Fruit fly (Drosophila melanogaster) whole organism, embryonic: Measurements from ENCODE around the gene CG8677.

ENCODE experiments used
- Bdp1 ChIP-seq: fragments of 200-800 bp; sonication (Bioruptor generic); optimal IDR thresholded peaks from 3 replicates; lab custom pipeline; 2016; ENCODE audit warnings: missing biosample characterization, missing genetic modification characterization
- CG10431 ChIP-seq: fragments of 200-800 bp; sonication (Bioruptor generic); optimal IDR thresholded peaks from 3 replicates; lab custom pipeline; 2018; ENCODE audit warnings: missing biosample characterization, mild to moderate bottlenecking, missing genetic modification characterization
- CG10979 ChIP-seq: fragments of 200-800 bp; sonication (Bioruptor generic); optimal IDR thresholded peaks from 2 replicates; lab custom pipeline; 2018; ENCODE audit warnings: missing biosample characterization, mild to moderate bottlenecking, missing genetic modification characterization, moderate library complexity
- CG11504 ChIP-seq: fragments of 200-800 bp; sonication (Bioruptor generic); optimal IDR thresholded peaks from 3 replicates; lab custom pipeline; 2019; ENCODE audit warnings: missing biosample characterization, mild to moderate bottlenecking, missing genetic modification characterization, moderate library complexity
- CG13894 ChIP-seq: fragments of 200-800 bp; sonication (Bioruptor generic); optimal IDR thresholded peaks from 3 replicates; lab custom pipeline; 2018; ENCODE audit warnings: missing biosample characterization, mild to moderate bottlenecking, missing genetic modification characterization, moderate library complexity
- CG14050 ChIP-seq: fragments of 200-800 bp; sonication (Bioruptor generic); IDR thresholded peaks from 3 replicates; pipeline ENCODE4 v1.3.6; 2022; ENCODE audit warnings: missing biosample characterization, missing genetic modification characterization
- CG15269 ChIP-seq: fragments of 200-800 bp; sonication (Bioruptor generic); optimal IDR thresholded peaks from 2 replicates; lab custom pipeline; 2018; ENCODE audit warnings: missing biosample characterization, mild to moderate bottlenecking, missing genetic modification characterization, moderate library complexity
- CG15514 ChIP-seq: fragments of 200-800 bp; sonication (Bioruptor generic); optimal IDR thresholded peaks from 3 replicates; lab custom pipeline; 2017; ENCODE audit warnings: missing biosample characterization, missing genetic modification characterization, mild to moderate bottlenecking, moderate library complexity, missing genetic modification reagents
- CG17568 ChIP-seq: fragments of 200-800 bp; sonication (Bioruptor generic); optimal IDR thresholded peaks from 2 replicates; lab custom pipeline; 2018; ENCODE audit warnings: missing biosample characterization, mild to moderate bottlenecking, missing genetic modification characterization, moderate library complexity
- CG17829 ChIP-seq: fragments of 200-800 bp; optimal IDR thresholded peaks from 2 replicates; lab custom pipeline; 2019; ENCODE audit warnings: missing biosample characterization, mild to moderate bottlenecking, missing genetic modification characterization, moderate library complexity
- CG2712 ChIP-seq: fragments of 200-800 bp; optimal IDR thresholded peaks from 3 replicates; lab custom pipeline; 2019; ENCODE audit warnings: missing biosample characterization, mild to moderate bottlenecking, missing genetic modification characterization, moderate library complexity
- CG32767 ChIP-seq: fragments of 200-800 bp; sonication (Bioruptor generic); IDR thresholded peaks from 2 replicates; pipeline ENCODE4 v1.3.6; 2022; ENCODE audit warnings: missing biosample characterization, missing genetic modification characterization
- CG34224 ChIP-seq: fragments of 200-800 bp; sonication (Bioruptor generic); IDR thresholded peaks from 3 replicates; pipeline ENCODE4 v1.3.6; 2022; ENCODE audit warnings: missing biosample characterization, missing genetic modification characterization; ENCODE audit not compliant: partially characterized antibody
- CG43689 ChIP-seq: fragments of 200-800 bp; sonication (Bioruptor generic); IDR thresholded peaks from 2 replicates; pipeline ENCODE4 v1.3.6; 2022; ENCODE audit warnings: missing biosample characterization, missing genetic modification characterization
- CG4424 ChIP-seq: fragments of 200-800 bp; sonication (Bioruptor generic); optimal IDR thresholded peaks from 3 replicates; lab custom pipeline; 2016; ENCODE audit warnings: missing biosample characterization, missing genetic modification characterization
- CG6175 ChIP-seq: fragments of 200-800 bp; sonication (Bioruptor generic); IDR thresholded peaks from 3 replicates; pipeline ENCODE4 v1.3.6; 2022; ENCODE audit warnings: missing biosample characterization, missing genetic modification characterization
- CG6765 ChIP-seq: fragments of 200-800 bp; sonication (Bioruptor generic); optimal IDR thresholded peaks from 3 replicates; lab custom pipeline; 2017; ENCODE audit warnings: missing biosample characterization, mild to moderate bottlenecking, missing genetic modification characterization
- CG7839 ChIP-seq: fragments of 200-800 bp; sonication (Bioruptor generic); optimal IDR thresholded peaks from 3 replicates; lab custom pipeline; 2018; ENCODE audit warnings: missing biosample characterization, mild to moderate bottlenecking, missing genetic modification characterization, moderate library complexity
- CG8281 ChIP-seq: fragments of 200-800 bp; sonication (Bioruptor generic); optimal IDR thresholded peaks from 2 replicates; lab custom pipeline; 2018; ENCODE audit warnings: missing biosample characterization, mild to moderate bottlenecking, missing genetic modification characterization, moderate library complexity
- Chrac-16 ChIP-seq: fragments of 200-800 bp; sonication (Bioruptor generic); optimal IDR thresholded peaks from 3 replicates; lab custom pipeline; 2016; ENCODE audit warnings: missing biosample characterization, missing genetic modification characterization
- Dp ChIP-seq: fragments of 200-800 bp; sonication (Bioruptor generic); optimal IDR thresholded peaks from 2 replicates; lab custom pipeline; 2018; ENCODE audit warnings: missing biosample characterization, mild to moderate bottlenecking, missing genetic modification characterization, moderate library complexity
- E2f1 ChIP-seq: fragments of 200-800 bp; sonication (Bioruptor generic); IDR thresholded peaks from 2 replicates; pipeline ENCODE4 v1.3.6; 2022; ENCODE audit warnings: missing biosample characterization, missing genetic modification characterization
- E2f2 ChIP-seq: fragments of 200-800 bp; sonication (Bioruptor generic); IDR thresholded peaks from 2 replicates; pipeline ENCODE4 v1.3.6; 2022; ENCODE audit warnings: missing biosample characterization, missing genetic modification characterization
- Fer3 ChIP-seq: fragments of 200-800 bp; sonication (Bioruptor generic); optimal IDR thresholded peaks from 2 replicates; lab custom pipeline; 2018; ENCODE audit warnings: missing biosample characterization, mild to moderate bottlenecking, missing genetic modification characterization, moderate library complexity
- Hey ChIP-seq: fragments of 200-800 bp; sonication (Bioruptor generic); optimal IDR thresholded peaks from 3 replicates; lab custom pipeline; 2018; ENCODE audit warnings: missing biosample characterization, mild to moderate bottlenecking, missing genetic modification characterization
- Hmr ChIP-seq: fragments of 200-800 bp; sonication (Bioruptor generic); optimal IDR thresholded peaks from 3 replicates; lab custom pipeline; 2017; ENCODE audit warnings: mild to moderate bottlenecking, missing biosample characterization, missing genetic modification reagents, missing genetic modification characterization
- Hr3 ChIP-seq: fragments of 200-800 bp; sonication (Bioruptor generic); optimal IDR thresholded peaks from 3 replicates; lab custom pipeline; 2016; ENCODE audit warnings: missing biosample characterization, missing genetic modification characterization
- Hr39 ChIP-seq: fragments of >200 bp; optimal IDR thresholded peaks from 2 replicates; lab custom pipeline; 2017
- Hr51 ChIP-seq, 2 experiments: fragments of 200-800 bp; sonication (Bioruptor generic); optimal IDR thresholded peaks; 2 replicates in 1 of 2; 3 replicates in 1 of 2; lab custom pipeline; 2016 to 2018; ENCODE audit warnings: missing biosample characterization in 2 of 2, missing genetic modification characterization in 2 of 2, mild to moderate bottlenecking in 1 of 2, moderate library complexity in 1 of 2
- Lpt ChIP-seq: fragments of >200 bp; optimal IDR thresholded peaks from 2 replicates; lab custom pipeline; 2018; ENCODE audit warnings: missing biosample characterization, missing genetic modification characterization
- NFAT ChIP-seq: fragments of 200-800 bp; sonication (Bioruptor generic); IDR thresholded peaks from 2 replicates; pipeline ENCODE4 v1.3.6; 2022; ENCODE audit warnings: missing biosample characterization, missing genetic modification characterization
- Nf-YC ChIP-seq: fragments of 200-800 bp; optimal IDR thresholded peaks from 3 replicates; lab custom pipeline; 2019; ENCODE audit warnings: missing biosample characterization, mild to moderate bottlenecking, missing genetic modification characterization, moderate library complexity
- Poxn ChIP-seq: fragments of 200-800 bp; sonication (Bioruptor generic); IDR thresholded peaks from 2 replicates; pipeline ENCODE4 v1.3.6; 2022; ENCODE audit warnings: missing biosample characterization, missing genetic modification characterization
- Ptx1 ChIP-seq: fragments of 200-800 bp; sonication (Bioruptor generic); IDR thresholded peaks from 2 replicates; pipeline ENCODE4 v1.3.6; 2022; ENCODE audit warnings: missing biosample characterization, missing genetic modification characterization
- br ChIP-seq: fragments of >200 bp; optimal IDR thresholded peaks from 2 replicates; lab custom pipeline; 2017
- chinmo ChIP-seq: fragments of 200-800 bp; sonication (Bioruptor generic); IDR thresholded peaks from 4 replicates; pipeline ENCODE4 v1.3.6; 2022; ENCODE audit warnings: missing biosample characterization, missing genetic modification characterization; ENCODE audit not compliant: partially characterized antibody
- dpn ChIP-seq, 2 experiments: fragments of 200-800 bp; sonication (Bioruptor generic); optimal IDR thresholded peaks; 3 replicates each; lab custom pipeline; 2016; ENCODE audit warnings: missing biosample characterization in 2 of 2, missing genetic modification characterization in 2 of 2
- dysf ChIP-seq: fragments of 200-800 bp; sonication (Bioruptor generic); IDR thresholded peaks from 3 replicates; pipeline ENCODE4 v1.3.6; 2022; ENCODE audit warnings: missing biosample characterization, missing genetic modification characterization
- eve ChIP-seq, 2 experiments: fragments of >200 bp; optimal IDR thresholded peaks; 2 replicates each; lab custom pipeline; 2017; ENCODE audit warnings: missing biosample characterization in 2 of 2, missing genetic modification characterization in 2 of 2
- gce ChIP-seq: fragments of 200-800 bp; sonication (Bioruptor generic); IDR thresholded peaks from 3 replicates; pipeline ENCODE4 v1.3.6; 2022; ENCODE audit warnings: missing biosample characterization, missing genetic modification characterization
- klu ChIP-seq: fragments of 200-800 bp; sonication (Bioruptor generic); IDR thresholded peaks from 2 replicates; pipeline ENCODE4 v1.3.6; 2022; ENCODE audit warnings: missing biosample characterization, missing genetic modification characterization
- lab ChIP-seq: fragments of 200-800 bp; sonication (Bioruptor generic); optimal IDR thresholded peaks from 3 replicates; lab custom pipeline; 2017; ENCODE audit warnings: missing biosample characterization, missing genetic modification characterization, mild to moderate bottlenecking, moderate library complexity, missing genetic modification reagents
- lilli ChIP-seq: fragments of 200-800 bp; sonication (Bioruptor generic); optimal IDR thresholded peaks from 3 replicates; lab custom pipeline; 2016; ENCODE audit warnings: missing biosample characterization, missing genetic modification characterization
- pho ChIP-seq: fragments of 200-800 bp; sonication (Bioruptor generic); optimal IDR thresholded peaks from 2 replicates; lab custom pipeline; 2016; ENCODE audit warnings: missing biosample characterization, missing genetic modification characterization
- pnt ChIP-seq: fragments of 200-800 bp; sonication (Bioruptor generic); optimal IDR thresholded peaks from 3 replicates; lab custom pipeline; 2016; ENCODE audit warnings: missing biosample characterization, missing genetic modification characterization
- sens ChIP-seq: fragments of 200-800 bp; sonication (Bioruptor generic); peaks from one replicate; lab custom pipeline; 2016; ENCODE audit warnings: missing biosample characterization, missing genetic modification characterization
- shn ChIP-seq: fragments of 200-800 bp; sonication (Bioruptor generic); optimal IDR thresholded peaks from 3 replicates; lab custom pipeline; 2016; ENCODE audit warnings: missing biosample characterization, missing genetic modification characterization
- sqz ChIP-seq: fragments of 200-800 bp; sonication (Bioruptor generic); optimal IDR thresholded peaks from 3 replicates; lab custom pipeline; 2018; ENCODE audit warnings: missing biosample characterization, mild to moderate bottlenecking, missing genetic modification characterization
- stc ChIP-seq: fragments of 200-800 bp; sonication (Bioruptor generic); IDR thresholded peaks from 2 replicates; pipeline ENCODE4 v1.3.6; 2022; ENCODE audit warnings: missing biosample characterization, missing genetic modification characterization
- tgo ChIP-seq: fragments of 200-800 bp; sonication (Bioruptor generic); IDR thresholded peaks from 3 replicates; pipeline ENCODE4 v1.3.6; 2022; ENCODE audit warnings: missing biosample characterization, missing genetic modification characterization
- vvl ChIP-seq: fragments of 200-800 bp; sonication (Bioruptor generic); IDR thresholded peaks from 2 replicates; pipeline ENCODE4 v1.3.6; 2022; ENCODE audit warnings: missing biosample characterization, missing genetic modification characterization

The CG8677 gene

dm6 chr2L:21195331-21195730 lies 25.8 kb upstream of the CG8677 start (continued):
- TF ChIP-seq Hr51 (GFP tag; optimal IDR thresholded peaks at IDR 0.05; lab: Kevin White, UChicago) (no peak), CG2712 (tag; lab: Kevin White, UChicago) (no peak), Hr3 (GFP tag; lab: Kevin White, UChicago) (no peak), klu (GFP tag; lab: Robert Waterston, UW) (no peak), CG8281 (tag; lab: Kevin White, UChicago) (no peak), Ptx1 (0 out of 2 replicates have a peak, but pooled peaks have one; percentile 9), NFAT (peak; percentile 18; the same call in 1 of the 2 replicates), CG15514 (no peak)

- no peak for TF ChIP-seq Hey
- TF ChIP-seq lilli (GFP tag; lab: Kevin White, UChicago), result peak; percentile 1
- TF ChIP-seq br (lab: Kevin White, UChicago), result no peak
- TF ChIP-seq CG14050 (GFP tag; lab: Robert Waterston, UW), result no peak
- peak; percentile 47 for TF ChIP-seq CG11504 (tag; lab: Kevin White, UChicago)
- TF ChIP-seq CG32767 (GFP tag; lab: Robert Waterston, UW), result no peak
- TF ChIP-seq vvl, result no peak
- peak; percentile 32; the same call in 1 of the 3 replicates for TF ChIP-seq tgo (GFP tag; lab: Robert Waterston, UW)
- peak; percentile 23 for TF ChIP-seq CG7839 (tag; lab: Kevin White, UChicago)
- TF ChIP-seq dpn (GFP tag; optimal IDR thresholded peaks at IDR 0.05; lab: Kevin White, UChicago), result peak in 1 of 2 experiments; percentile 2
- TF ChIP-seq gce (GFP tag; lab: Robert Waterston, UW), result no peak
- TF ChIP-seq CG10979 (tag; lab: Kevin White, UChicago), result peak; percentile 1
- no peak for TF ChIP-seq Lpt (GFP tag; lab: Kevin White, UChicago)
- no peak for TF ChIP-seq CG8281 (tag; lab: Kevin White, UChicago)
- 0 out of 2 replicates have a peak, but pooled peaks have one; percentile 9 for TF ChIP-seq E2f2 (GFP tag; lab: Robert Waterston, UW)
- no peak for TF ChIP-seq pho (GFP tag; lab: Kevin White, UChicago)
- peak; percentile 8 for TF ChIP-seq CG15269 (tag; lab: Kevin White, UChicago)
- no peak for TF ChIP-seq CG6175 (GFP tag; lab: Robert Waterston, UW)
- TF ChIP-seq Hr39 (lab: Kevin White, UChicago), result no peak
- TF ChIP-seq CG17829 (tag; lab: Kevin White, UChicago), result no peak
- TF ChIP-seq E2f1 (GFP tag; lab: Robert Waterston, UW), result no peak
- TF ChIP-seq Hmr, result peak; percentile 34
- no peak for TF ChIP-seq CG17568 (GFP tag; lab: Kevin White, UChicago)
- no peak for TF ChIP-seq Nf-YC (tag; lab: Kevin White, UChicago)
- TF ChIP-seq CG34224 (GFP tag; lab: Robert Waterston, UW), result no peak
- peak; percentile 14; the same call in 1 of the 3 replicates for TF ChIP-seq dysf (GFP tag; lab: Robert Waterston, UW)
- no peak for TF ChIP-seq chinmo (GFP tag; lab: Robert Waterston, UW)
- no peak for TF ChIP-seq Poxn (GFP tag; lab: Robert Waterston, UW)
- TF ChIP-seq lab, result peak; percentile 10
- peak; percentile 20 for TF ChIP-seq Fer3 (tag; lab: Kevin White, UChicago)
- TF ChIP-seq CG4424 (GFP tag; lab: Kevin White, UChicago), result peak; percentile 1
- no peak for TF ChIP-seq CG43689 (GFP tag; lab: Robert Waterston, UW)
- no peak for TF ChIP-seq CG6765 (GFP tag; lab: Kevin White, UChicago)
- no peak for TF ChIP-seq sqz (GFP tag; lab: Kevin White, UChicago)
- peak in 1 of 2 experiments; percentile 52 for TF ChIP-seq eve (GFP tag; optimal IDR thresholded peaks at IDR 0.05; lab: Kevin White, UChicago)
- TF ChIP-seq CG13894, result no peak
- no peak for TF ChIP-seq CG10431 (GFP tag; lab: Kevin White, UChicago)
- TF ChIP-seq pnt (GFP tag; lab: Kevin White, UChicago), result no peak
- TF ChIP-seq Chrac-16, result no peak
- no peak for TF ChIP-seq Bdp1 (GFP tag; lab: Kevin White, UChicago)
- TF ChIP-seq sens (GFP tag; lab: Kevin White, UChicago), result peak; percentile 82
- TF ChIP-seq Dp (GFP tag; lab: Kevin White, UChicago), result no peak
- no peak for TF ChIP-seq shn (GFP tag; lab: Kevin White, UChicago)
- no peak for TF ChIP-seq stc (GFP tag; lab: Robert Waterston, UW)
Observed at dm6 chr2L:21196511-21196910, 24.6 kb upstream of the CG8677 start.
